Worm (Caenorhabditis elegans) whole organism, young adult: ENCODE measurements around the gene fipr-6.

Experiments used
- F10E7.11 ChIP-seq: sonication (generic microtip); optimal IDR thresholded peaks from 2 replicates; lab custom pipeline; 2017; ENCODE audit warnings: mild to moderate bottlenecking, missing genetic modification characterization, moderate library complexity, missing compliant biosample characterization
- cebp-1 ChIP-seq, 2 experiments: fragments of 200-800 bp in 1 of 2; sonication (Bioruptor generic) in 1 of 2; sonication (generic microtip) in 1 of 2; IDR thresholded peaks in 1 of 2; optimal IDR thresholded peaks in 1 of 2; 2 replicates each; pipeline versions ENCODE4 v1.3.6 to Lab custom; 2017 to 2022; ENCODE audit warnings: missing compliant biosample characterization in 2 of 2, missing genetic modification characterization in 2 of 2, mild to moderate bottlenecking in 1 of 2, missing genetic modification reagents in 1 of 2, moderate library complexity in 1 of 2
- unc-130 ChIP-seq: sonication (generic microtip); optimal IDR thresholded peaks from 2 replicates; lab custom pipeline; 2016; ENCODE audit warnings: missing genetic modification reagents, missing genetic modification characterization, missing compliant biosample characterization

DNA sequence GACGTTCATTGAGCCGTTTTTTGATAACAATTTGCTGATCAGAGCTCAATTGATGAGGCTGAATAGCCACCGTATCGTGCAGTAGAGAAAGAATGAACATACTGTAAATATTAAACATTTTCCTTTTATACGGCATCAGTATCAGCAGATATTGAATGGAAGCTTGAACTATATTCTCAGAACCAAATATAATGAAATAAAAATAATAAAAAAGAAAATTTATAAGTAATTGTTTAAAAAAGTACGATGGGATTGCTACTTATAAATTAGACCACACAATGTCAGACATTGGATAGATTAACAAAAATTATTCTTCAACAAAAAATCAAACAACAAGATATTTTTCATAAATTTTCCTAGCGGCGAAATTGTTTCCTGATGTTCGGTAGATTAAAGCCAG lies 24.5 kb upstream of the fipr-6 start, which contains the start of gene rpc-25:
- no peak for TF ChIP-seq cebp-1 (GFP tag; IDR thresholded peaks at IDR 0.05; lab: Robert Waterston, UW)
- no peak for TF ChIP-seq cebp-1 (tag; optimal IDR thresholded peaks at IDR 0.05; lab: Kevin White, UChicago)
- no peak for TF ChIP-seq F10E7.11 (tag; lab: Kevin White, UChicago)
- no peak for TF ChIP-seq unc-130
